Worm (Caenorhabditis elegans) whole organism, late embryonic: ENCODE data around the gene gmeb-1.

Source experiments
- C08G9.2 ChIP-seq: sonication (generic microtip); optimal IDR thresholded peaks from 2 replicates; lab custom pipeline; 2016; ENCODE audit warnings: mild to moderate bottlenecking, missing genetic modification characterization, moderate library complexity, missing compliant biosample characterization
- C38D4.7 ChIP-seq: fragments of 200-800 bp; sonication (Bioruptor generic); optimal IDR thresholded peaks from 2 replicates; lab custom pipeline; 2018; ENCODE audit warnings: mild to moderate bottlenecking, missing genetic modification characterization, moderate library complexity, missing compliant biosample characterization
- F13H6.1 ChIP-seq: sonication (generic microtip); optimal IDR thresholded peaks from 2 replicates; lab custom pipeline; 2016; ENCODE audit warnings: missing genetic modification characterization, missing compliant biosample characterization
- K02D7.2 ChIP-seq: sonication (generic microtip); optimal IDR thresholded peaks from 2 replicates; lab custom pipeline; 2017; ENCODE audit warnings: mild to moderate bottlenecking, missing genetic modification characterization, missing compliant biosample characterization
- K09A11.1 ChIP-seq: sonication (generic microtip); optimal IDR thresholded peaks from 2 replicates; lab custom pipeline; 2017; ENCODE audit warnings: antibody characterized with exemption, mild to moderate bottlenecking, missing genetic modification characterization, missing compliant biosample characterization; ENCODE audit not compliant: insufficient read depth
- Y22D7AL.16 ChIP-seq: sonication (generic microtip); optimal IDR thresholded peaks from 2 replicates; lab custom pipeline; 2016; ENCODE audit warnings: missing genetic modification characterization, missing compliant biosample characterization
- ama-1 ChIP-seq: fragments of 150-350 bp; optimal IDR thresholded peaks from 2 replicates; lab custom pipeline; 2014
- ceh-14 ChIP-seq: sonication (generic microtip); optimal IDR thresholded peaks from 2 replicates; lab custom pipeline; 2016; ENCODE audit warnings: missing genotype, missing genetic modification characterization, missing compliant biosample characterization
- ceh-18 ChIP-seq: sonication (generic microtip); optimal IDR thresholded peaks from 2 replicates; lab custom pipeline; 2016; ENCODE audit warnings: missing genetic modification characterization, missing compliant biosample characterization
- ceh-19 ChIP-seq: fragments of 200-800 bp; sonication (Bioruptor generic); optimal IDR thresholded peaks from 2 replicates; lab custom pipeline; 2018; ENCODE audit warnings: mild to moderate bottlenecking, missing genetic modification characterization, missing compliant biosample characterization
- ceh-22 ChIP-seq: sonication (generic microtip); optimal IDR thresholded peaks from 2 replicates; lab custom pipeline; 2017; ENCODE audit warnings: missing biosample characterization, missing genetic modification characterization
- ceh-24 ChIP-seq: sonication (generic microtip); optimal IDR thresholded peaks from 2 replicates; lab custom pipeline; 2016; ENCODE audit warnings: mild to moderate bottlenecking, missing genetic modification characterization, missing compliant biosample characterization
- ceh-45 ChIP-seq: fragments of 200-800 bp; sonication (Bioruptor generic); IDR thresholded peaks from 2 replicates; pipeline ENCODE4 v1.3.6; 2022; ENCODE audit warnings: missing genetic modification reagents, missing genetic modification characterization, missing compliant biosample characterization
- ceh-9 ChIP-seq: sonication (generic microtip); optimal IDR thresholded peaks from 2 replicates; lab custom pipeline; 2016; ENCODE audit warnings: mild to moderate bottlenecking, missing genetic modification characterization, inconsistent platforms, missing compliant biosample characterization
- dmd-4 ChIP-seq: sonication (generic microtip); optimal IDR thresholded peaks from 2 replicates; lab custom pipeline; 2016; ENCODE audit warnings: borderline replicate concordance, missing genetic modification characterization, missing compliant biosample characterization
- dve-1 ChIP-seq: sonication (generic microtip); optimal IDR thresholded peaks from 2 replicates; lab custom pipeline; 2017; ENCODE audit warnings: antibody characterized with exemption, mild to moderate bottlenecking, missing genetic modification characterization, missing compliant biosample characterization
- elt-2 ChIP-seq: sonication (generic microtip); optimal IDR thresholded peaks from 2 replicates; lab custom pipeline; 2016; ENCODE audit warnings: missing genetic modification reagents, missing genetic modification characterization, missing compliant biosample characterization
- elt-4 ChIP-seq: sonication (generic microtip); optimal IDR thresholded peaks from 2 replicates; lab custom pipeline; 2016; ENCODE audit warnings: missing genetic modification characterization, missing compliant biosample characterization
- ets-4 ChIP-seq: sonication (generic microtip); optimal IDR thresholded peaks from 2 replicates; lab custom pipeline; 2016; ENCODE audit warnings: missing genetic modification characterization, missing compliant biosample characterization
- fkh-10 ChIP-seq: fragments of 150-350 bp; optimal IDR thresholded peaks from 2 replicates; lab custom pipeline; 2014; ENCODE audit warnings: missing biosample characterization, missing genetic modification reagents, missing genetic modification characterization
- fkh-6 ChIP-seq: sonication (generic microtip); optimal IDR thresholded peaks from 2 replicates; lab custom pipeline; 2016; ENCODE audit warnings: missing genetic modification characterization, missing compliant biosample characterization
- gmeb-2 ChIP-seq: sonication (generic microtip); optimal IDR thresholded peaks from 2 replicates; lab custom pipeline; 2016; ENCODE audit warnings: missing genetic modification characterization, inconsistent platforms, missing compliant biosample characterization
- hlh-13 ChIP-seq: fragments of 200-800 bp; sonication (Bioruptor generic); optimal IDR thresholded peaks from 2 replicates; lab custom pipeline; 2018; ENCODE audit warnings: mild to moderate bottlenecking, missing genetic modification characterization, missing compliant biosample characterization
- hlh-30 ChIP-seq: sonication (generic microtip); optimal IDR thresholded peaks from 2 replicates; lab custom pipeline; 2017; ENCODE audit warnings: antibody characterized with exemption, missing genetic modification characterization, missing compliant biosample characterization; ENCODE audit not compliant: insufficient read depth
- hlh-8 ChIP-seq: sonication (generic microtip); optimal IDR thresholded peaks from 2 replicates; lab custom pipeline; 2016; ENCODE audit warnings: missing genotype, missing genetic modification characterization, missing compliant biosample characterization
- lin-11 ChIP-seq: fragments of 200-800 bp; sonication (Bioruptor generic); optimal IDR thresholded peaks from 2 replicates; lab custom pipeline; 2018; ENCODE audit warnings: mild to moderate bottlenecking, missing genetic modification characterization, missing compliant biosample characterization
- madf-2 ChIP-seq: sonication (generic microtip); optimal IDR thresholded peaks from 2 replicates; lab custom pipeline; 2017; ENCODE audit warnings: missing genetic modification characterization, missing compliant biosample characterization
- nfya-1 ChIP-seq: sonication (generic microtip); optimal IDR thresholded peaks from 2 replicates; lab custom pipeline; 2017; ENCODE audit warnings: missing genetic modification characterization, mild to moderate bottlenecking, missing compliant biosample characterization, antibody characterized with exemption, moderate library complexity
- nhr-232 ChIP-seq: sonication (generic microtip); optimal IDR thresholded peaks from 2 replicates; lab custom pipeline; 2016; ENCODE audit warnings: missing genetic modification characterization, missing compliant biosample characterization
- npax-4 ChIP-seq: sonication (generic microtip); optimal IDR thresholded peaks from 2 replicates; lab custom pipeline; 2016; ENCODE audit warnings: missing genetic modification characterization, missing compliant biosample characterization
- odd-2 ChIP-seq: sonication (generic microtip); optimal IDR thresholded peaks from 2 replicates; lab custom pipeline; 2017; ENCODE audit warnings: antibody characterized with exemption, mild to moderate bottlenecking, missing genetic modification characterization, missing compliant biosample characterization
- pax-1 ChIP-seq: fragments of 150-350 bp; optimal IDR thresholded peaks from 2 replicates; lab custom pipeline; 2014; ENCODE audit warnings: missing biosample characterization, missing genetic modification characterization
- pha-2 ChIP-seq: sonication (generic microtip); optimal IDR thresholded peaks from 2 replicates; lab custom pipeline; 2017; ENCODE audit warnings: mild to moderate bottlenecking, missing genetic modification characterization, missing compliant biosample characterization
- pha-4 ChIP-seq: fragments of 150-350 bp; optimal IDR thresholded peaks from 2 replicates; lab custom pipeline; 2018; ENCODE audit warnings: missing biosample characterization, missing genetic modification reagents, missing genetic modification characterization
- pqm-1 ChIP-seq: sonication (generic microtip); optimal IDR thresholded peaks from 2 replicates; lab custom pipeline; 2016; ENCODE audit warnings: missing genetic modification characterization, missing compliant biosample characterization
- pros-1 ChIP-seq: fragments of 150-350 bp; optimal IDR thresholded peaks from 2 replicates; lab custom pipeline; 2014; ENCODE audit warnings: missing biosample characterization, missing genetic modification reagents, missing genetic modification characterization
- ref-2 ChIP-seq: sonication (generic microtip); optimal IDR thresholded peaks from 2 replicates; lab custom pipeline; 2016; ENCODE audit warnings: missing genetic modification characterization, missing compliant biosample characterization
- rnt-1 ChIP-seq: sonication (generic microtip); optimal IDR thresholded peaks from 2 replicates; lab custom pipeline; 2016; ENCODE audit warnings: missing genetic modification characterization, missing compliant biosample characterization
- sdc-2 ChIP-seq: sonication (generic microtip); optimal IDR thresholded peaks from 2 replicates; lab custom pipeline; 2016; ENCODE audit warnings: missing genotype, missing genetic modification characterization, missing compliant biosample characterization
- sox-2 ChIP-seq: fragments of 200-800 bp; sonication (Bioruptor generic); IDR thresholded peaks from 2 replicates; pipeline ENCODE4 v1.3.6; 2022; ENCODE audit warnings: missing genetic modification reagents, missing genetic modification characterization, missing compliant biosample characterization
- syd-9 ChIP-seq: sonication (generic microtip); optimal IDR thresholded peaks from 2 replicates; lab custom pipeline; 2016; ENCODE audit warnings: mild to moderate bottlenecking, missing genetic modification characterization, moderate library complexity, missing compliant biosample characterization
- tbx-2 ChIP-seq: sonication (generic microtip); optimal IDR thresholded peaks from 2 replicates; lab custom pipeline; 2016; ENCODE audit warnings: missing genetic modification characterization, missing compliant biosample characterization
- tbx-7 ChIP-seq: sonication (generic microtip); optimal IDR thresholded peaks from 2 replicates; lab custom pipeline; 2016; ENCODE audit warnings: missing genotype, missing genetic modification characterization, missing compliant biosample characterization
- ttx-3 ChIP-seq: sonication (generic microtip); optimal IDR thresholded peaks from 2 replicates; lab custom pipeline; 2016; ENCODE audit warnings: missing genetic modification reagents, missing genetic modification characterization, missing compliant biosample characterization
- unc-3 ChIP-seq, 2 experiments: fragments of 200-800 bp in 1 of 2; sonication (Bioruptor generic) in 1 of 2; sonication (generic microtip) in 1 of 2; conservative IDR thresholded peaks in 1 of 2; optimal IDR thresholded peaks in 1 of 2; 2 replicates each; pipeline versions ENCODE4 v1.3.6 to Lab custom; 2016 to 2022; ENCODE audit warnings: missing compliant biosample characterization in 2 of 2, missing genetic modification characterization in 2 of 2, missing genetic modification reagents in 1 of 2
- unc-55 ChIP-seq: sonication (generic microtip); optimal IDR thresholded peaks from 2 replicates; lab custom pipeline; 2017; ENCODE audit warnings: missing biosample characterization, missing genetic modification reagents, missing genetic modification characterization
- zip-5 ChIP-seq: sonication (generic microtip); optimal IDR thresholded peaks from 2 replicates; lab custom pipeline; 2016; ENCODE audit warnings: missing genetic modification characterization, missing compliant biosample characterization
- ztf-16 ChIP-seq: sonication (generic microtip); optimal IDR thresholded peaks from 2 replicates; lab custom pipeline; 2017; ENCODE audit warnings: missing genetic modification characterization, missing compliant biosample characterization

gmeb-1 gene

DNA sequence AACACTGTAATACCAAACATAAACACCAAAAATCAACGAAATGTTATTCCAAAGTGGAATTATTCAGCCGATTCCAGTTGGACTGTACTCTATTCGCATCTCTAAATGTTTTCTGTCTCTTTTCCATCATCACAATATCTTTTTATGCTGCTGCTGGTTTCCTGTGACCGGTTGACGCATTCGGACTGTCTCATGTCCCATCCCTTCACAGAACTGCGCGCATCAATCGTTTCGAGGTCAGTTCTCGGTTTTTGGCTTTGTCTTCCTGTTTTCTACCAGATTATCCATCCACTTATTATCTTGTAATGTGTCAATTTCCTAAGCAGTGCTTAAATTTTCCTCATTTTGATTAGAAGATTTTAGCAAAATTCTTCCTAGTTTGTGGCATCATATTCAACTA lies 40.7 kb downstream of the gmeb-1 start:
- TF ChIP-seq ceh-24: no peak
- TF ChIP-seq odd-2 (tag; lab: Kevin White, UChicago): no peak
- no peak for TF ChIP-seq ztf-16 (tag; lab: Kevin White, UChicago)
- TF ChIP-seq unc-3 (GFP tag; conservative IDR thresholded peaks at IDR 0.05; lab: Robert Waterston, UW): no peak
- no peak for TF ChIP-seq unc-3 (tag; optimal IDR thresholded peaks at IDR 0.05; lab: Kevin White, UChicago)
- TF ChIP-seq sdc-2 (tag; lab: Kevin White, UChicago): no peak
- TF ChIP-seq ceh-22: no peak
- no peak for TF ChIP-seq nhr-232
- TF ChIP-seq zip-5: no peak
- TF ChIP-seq tbx-2 (tag; lab: Kevin White, UChicago): no peak
- no peak for TF ChIP-seq pha-2 (tag; lab: Kevin White, UChicago)
- TF ChIP-seq K09A11.1: no peak
- TF ChIP-seq gmeb-2 (tag; lab: Kevin White, UChicago): no peak
- TF ChIP-seq dmd-4 (tag; lab: Kevin White, UChicago): no peak
- TF ChIP-seq syd-9: no peak
- TF ChIP-seq unc-55 (GFP tag; lab: Kevin White, UChicago): no peak
- TF ChIP-seq dve-1 (tag; lab: Kevin White, UChicago): no peak
- TF ChIP-seq ceh-9 (tag; lab: Kevin White, UChicago): no peak
- no peak for TF ChIP-seq ama-1
- TF ChIP-seq rnt-1 (tag; lab: Kevin White, UChicago): no peak
- no peak for TF ChIP-seq lin-11

DNA sequence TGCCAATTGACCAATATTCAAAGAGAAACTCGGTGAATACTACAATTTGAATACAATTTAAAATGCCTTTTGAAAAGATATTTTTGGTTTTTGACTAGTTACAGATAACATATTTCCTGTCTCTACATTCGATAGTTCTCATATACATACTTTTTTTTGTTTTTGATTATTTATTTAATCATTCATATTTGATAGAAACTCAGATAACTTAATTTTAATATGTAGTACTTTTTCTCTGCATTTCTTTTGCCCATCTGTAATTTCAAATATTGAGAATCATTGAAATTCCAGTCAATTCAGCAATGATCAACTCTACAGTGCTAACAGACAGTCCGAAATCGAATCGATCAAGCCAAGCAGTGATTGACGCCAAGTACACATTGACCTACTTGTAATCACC lies 41.7 kb downstream of the gmeb-1 start, which contains the start of gene C23H3.2:
Gene C23H3.2, plus strand, starts transcription at position 301 of the 400 bp plus-strand sequence.
- no peak for TF ChIP-seq rnt-1 (tag; lab: Kevin White, UChicago)

DNA sequence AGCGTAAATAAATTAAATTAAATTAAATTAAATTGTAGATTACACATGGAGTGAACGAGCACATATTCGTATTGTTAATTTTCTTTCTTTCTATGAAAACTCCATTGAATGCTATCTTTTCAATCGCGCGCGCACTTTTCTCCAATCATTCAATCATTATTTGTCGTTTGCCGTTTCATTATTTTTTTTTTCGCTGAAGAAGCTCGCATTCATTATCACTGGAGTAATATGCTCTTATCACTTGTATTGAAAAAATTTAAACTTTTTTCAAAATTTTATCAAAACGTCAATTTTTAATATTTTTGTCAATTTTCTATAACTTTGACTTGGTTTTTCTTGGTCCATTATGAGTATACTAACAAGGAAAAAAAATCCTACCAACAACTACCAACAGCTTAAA lies 46.1 kb downstream of the gmeb-1 start:
- TF ChIP-seq C38D4.7 (GFP tag; lab: Kevin White, UChicago): no peak
- no peak for TF ChIP-seq F13H6.1
- no peak for TF ChIP-seq ceh-22
- no peak for TF ChIP-seq sox-2 (GFP tag; lab: Robert Waterston, UW)
- no peak for TF ChIP-seq ceh-18 (tag; lab: Kevin White, UChicago)
- TF ChIP-seq ceh-19: no peak
- TF ChIP-seq pha-4 (tag; lab: Kevin White, UChicago): no peak
- no peak for TF ChIP-seq npax-4
- TF ChIP-seq syd-9: no peak
- TF ChIP-seq tbx-7 (tag; lab: Kevin White, UChicago): no peak
- no peak for TF ChIP-seq hlh-13 (GFP tag; lab: Kevin White, UChicago)
- no peak for TF ChIP-seq Y22D7AL.16 (tag; lab: Kevin White, UChicago)
- no peak for TF ChIP-seq tbx-2 (tag; lab: Kevin White, UChicago)
- TF ChIP-seq lin-11: no peak
- TF ChIP-seq elt-2 (tag; lab: Kevin White, UChicago): no peak
- TF ChIP-seq nfya-1 (tag; lab: Kevin White, UChicago): no peak
- TF ChIP-seq ceh-14 (tag; lab: Kevin White, UChicago): no peak
- no peak for TF ChIP-seq madf-2 (tag; lab: Kevin White, UChicago)
- no peak for TF ChIP-seq ets-4 (tag; lab: Kevin White, UChicago)
- no peak for TF ChIP-seq hlh-8

DNA sequence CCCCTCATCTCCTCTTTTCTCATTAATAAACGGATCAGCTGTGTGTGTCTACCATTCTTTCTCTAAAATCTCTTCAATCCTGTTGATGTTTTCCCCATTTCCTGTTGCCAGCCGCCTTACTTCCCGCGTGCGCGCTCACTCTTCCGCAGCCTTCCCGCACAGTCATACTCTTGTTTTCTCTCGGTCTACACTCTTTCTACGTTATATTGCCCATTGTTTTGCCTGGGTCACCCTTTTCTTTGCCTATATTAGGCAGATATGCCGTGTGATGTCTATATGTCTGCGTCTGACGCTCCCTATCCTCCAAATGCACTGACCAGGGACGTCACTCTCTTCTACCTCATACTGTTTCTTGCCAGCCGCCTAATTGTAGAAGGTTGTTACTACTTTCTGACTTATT lies 47.0 kb downstream of the gmeb-1 start:
- peak; percentile 84 for TF ChIP-seq tbx-2 (tag; lab: Kevin White, UChicago)
- no peak for TF ChIP-seq ceh-14 (tag; lab: Kevin White, UChicago)
- TF ChIP-seq C08G9.2 (tag; lab: Kevin White, UChicago): no peak
- peak; percentile 79 for TF ChIP-seq pax-1
- no peak for TF ChIP-seq ceh-45 (GFP tag; lab: Robert Waterston, UW)
- peak; percentile 31 for TF ChIP-seq dve-1 (tag; lab: Kevin White, UChicago)
- TF ChIP-seq tbx-7 (tag; lab: Kevin White, UChicago): peak; percentile 38
- TF ChIP-seq C38D4.7 (GFP tag; lab: Kevin White, UChicago): no peak
- TF ChIP-seq fkh-10: no peak
- TF ChIP-seq ttx-3 (tag; lab: Kevin White, UChicago): no peak
- TF ChIP-seq syd-9: peak; percentile 17
- no peak for TF ChIP-seq elt-4
- no peak for TF ChIP-seq K02D7.2 (tag; lab: Kevin White, UChicago)
- no peak for TF ChIP-seq unc-3 (GFP tag; conservative IDR thresholded peaks at IDR 0.05; lab: Robert Waterston, UW)
- no peak for TF ChIP-seq unc-3 (tag; optimal IDR thresholded peaks at IDR 0.05; lab: Kevin White, UChicago)
- TF ChIP-seq pha-2 (tag; lab: Kevin White, UChicago): peak; percentile 1
- peak; percentile 3 for TF ChIP-seq pqm-1 (tag; lab: Kevin White, UChicago)
- TF ChIP-seq pros-1 (tag; lab: Kevin White, UChicago): peak; percentile 83
- TF ChIP-seq fkh-6 (tag; lab: Kevin White, UChicago): no peak
- peak; percentile 92 for TF ChIP-seq ref-2 (tag; lab: Kevin White, UChicago)
- TF ChIP-seq hlh-30 (tag; lab: Kevin White, UChicago): peak; percentile 84
